Fruit fly (Drosophila melanogaster) whole organism, embryonic: ENCODE measurements around the gene Rpn9.
A peak's percentile ranks its signal among the peaks of the same experiment; 100 is the strongest.

Experiments
- B-H2 ChIP-seq: fragments of 200-800 bp; sonication (Bioruptor generic); optimal IDR thresholded peaks from 2 replicates; lab custom pipeline; 2018; ENCODE audit warnings: missing biosample characterization, mild to moderate bottlenecking, missing genetic modification characterization
- CG10274 ChIP-seq: fragments of 200-800 bp; sonication (Bioruptor generic); optimal IDR thresholded peaks from 3 replicates; lab custom pipeline; 2017; ENCODE audit warnings: missing biosample characterization, mild to moderate bottlenecking, missing genetic modification characterization
- CG11504 ChIP-seq: fragments of 200-800 bp; sonication (Bioruptor generic); optimal IDR thresholded peaks from 3 replicates; lab custom pipeline; 2019; ENCODE audit warnings: missing biosample characterization, mild to moderate bottlenecking, missing genetic modification characterization, moderate library complexity
- CG11723 ChIP-seq: fragments of 200-800 bp; sonication (Bioruptor generic); optimal IDR thresholded peaks from 2 replicates; lab custom pipeline; 2017; ENCODE audit warnings: missing biosample characterization, mild to moderate bottlenecking, missing genetic modification characterization
- CG12155 ChIP-seq: fragments of 200-800 bp; sonication (Bioruptor generic); optimal IDR thresholded peaks from 3 replicates; lab custom pipeline; 2016; ENCODE audit warnings: missing biosample characterization, missing genetic modification characterization
- CG12769 ChIP-seq: fragments of 200-800 bp; sonication (Bioruptor generic); optimal IDR thresholded peaks from 2 replicates; lab custom pipeline; 2019; ENCODE audit warnings: missing biosample characterization, mild to moderate bottlenecking, missing genetic modification characterization, moderate library complexity
- CG15514 ChIP-seq: fragments of 200-800 bp; sonication (Bioruptor generic); optimal IDR thresholded peaks from 3 replicates; lab custom pipeline; 2017; ENCODE audit warnings: missing biosample characterization, missing genetic modification characterization, mild to moderate bottlenecking, moderate library complexity, missing genetic modification reagents
- CG1602 ChIP-seq: fragments of 200-800 bp; sonication (Bioruptor generic); optimal IDR thresholded peaks from 3 replicates; lab custom pipeline; 2016; ENCODE audit warnings: missing biosample characterization, missing genetic modification characterization
- CG17186 ChIP-seq: fragments of 200-800 bp; sonication (Bioruptor generic); optimal IDR thresholded peaks from 3 replicates; lab custom pipeline; 2017; ENCODE audit warnings: missing biosample characterization, missing genetic modification reagents, missing genetic modification characterization
- CG17829 ChIP-seq: fragments of 200-800 bp; optimal IDR thresholded peaks from 2 replicates; lab custom pipeline; 2019; ENCODE audit warnings: missing biosample characterization, mild to moderate bottlenecking, missing genetic modification characterization, moderate library complexity
- CG2678 ChIP-seq: fragments of 200-800 bp; sonication (Bioruptor generic); optimal IDR thresholded peaks from 3 replicates; lab custom pipeline; 2019; ENCODE audit warnings: missing biosample characterization, mild to moderate bottlenecking, missing genetic modification characterization, moderate library complexity
- CG32532 ChIP-seq: fragments of 200-800 bp; sonication (Bioruptor generic); IDR thresholded peaks from 2 replicates; pipeline ENCODE4 v1.3.6; 2022; ENCODE audit warnings: missing biosample characterization, missing genetic modification characterization
- CG32772 ChIP-seq: fragments of 200-800 bp; sonication (Bioruptor generic); IDR thresholded peaks from 2 replicates; pipeline ENCODE4 v1.3.6; 2022; ENCODE audit warnings: missing biosample characterization, missing genetic modification characterization
- CG34376 ChIP-seq: fragments of 200-800 bp; sonication (Bioruptor generic); optimal IDR thresholded peaks from 2 replicates; lab custom pipeline; 2018; ENCODE audit warnings: missing biosample characterization, mild to moderate bottlenecking, missing genetic modification characterization
- CG4820 ChIP-seq: fragments of 200-800 bp; sonication (Bioruptor generic); optimal IDR thresholded peaks from 3 replicates; lab custom pipeline; 2016; ENCODE audit warnings: missing biosample characterization, missing genetic modification characterization
- CG5180 ChIP-seq: fragments of 200-800 bp; sonication (Bioruptor generic); optimal IDR thresholded peaks from 3 replicates; lab custom pipeline; 2017; ENCODE audit warnings: missing biosample characterization, missing genetic modification characterization, mild to moderate bottlenecking, moderate library complexity, missing genetic modification reagents
- CG7556 ChIP-seq: fragments of 200-800 bp; sonication (Bioruptor generic); optimal IDR thresholded peaks from 2 replicates; lab custom pipeline; 2017; ENCODE audit warnings: missing biosample characterization, mild to moderate bottlenecking, missing genetic modification characterization
- CG7786 ChIP-seq: fragments of 200-800 bp; sonication (Bioruptor generic); optimal IDR thresholded peaks from 2 replicates; lab custom pipeline; 2016; ENCODE audit warnings: missing biosample characterization, missing genetic modification characterization
- CG7928 ChIP-seq: fragments of 200-800 bp; sonication (Bioruptor generic); optimal IDR thresholded peaks from 2 replicates; lab custom pipeline; 2017; ENCODE audit warnings: missing biosample characterization, mild to moderate bottlenecking, missing genetic modification characterization
- Camta ChIP-seq: fragments of 200-800 bp; sonication (Bioruptor generic); optimal IDR thresholded peaks from 2 replicates; lab custom pipeline; 2016; ENCODE audit warnings: missing biosample characterization, missing genetic modification characterization
- Dll ChIP-seq: fragments of 200-800 bp; sonication (Bioruptor generic); IDR thresholded peaks from 4 replicates; pipeline ENCODE4 v1.3.6; 2022; ENCODE audit warnings: missing biosample characterization, missing genetic modification characterization; ENCODE audit not compliant: partially characterized antibody
- Ets97D ChIP-seq: fragments of 200-800 bp; sonication (Bioruptor generic); optimal IDR thresholded peaks from 3 replicates; lab custom pipeline; 2016; ENCODE audit warnings: missing biosample characterization, missing genetic modification characterization
- HLH54F ChIP-seq: fragments of 200-800 bp; sonication (Bioruptor generic); optimal IDR thresholded peaks from 3 replicates; lab custom pipeline; 2016; ENCODE audit warnings: missing biosample characterization, missing genetic modification characterization
- Hr78 ChIP-seq, 2 experiments: fragments of 200-800 bp in 1 of 2; fragments of >200 bp in 1 of 2; sonication (Bioruptor generic) in 1 of 2; optimal IDR thresholded peaks; 2 replicates each; lab custom pipeline; 2017 to 2019; ENCODE audit warnings: missing biosample characterization in 2 of 2, missing genetic modification characterization in 2 of 2, mild to moderate bottlenecking in 1 of 2, moderate library complexity in 1 of 2
- MESR4 ChIP-seq: fragments of 200-800 bp; sonication (Bioruptor generic); optimal IDR thresholded peaks from 2 replicates; lab custom pipeline; 2018; ENCODE audit warnings: missing biosample characterization, mild to moderate bottlenecking, missing genetic modification characterization, moderate library complexity
- MTF-1 ChIP-seq: fragments of 200-800 bp; sonication (Bioruptor generic); optimal IDR thresholded peaks from 2 replicates; lab custom pipeline; 2018; ENCODE audit warnings: missing biosample characterization, mild to moderate bottlenecking, missing genetic modification characterization, borderline replicate concordance
- Myb ChIP-seq: fragments of 200-800 bp; sonication (Bioruptor generic); optimal IDR thresholded peaks from 2 replicates; lab custom pipeline; 2016; ENCODE audit warnings: missing biosample characterization, missing genetic modification characterization
- NC2β ChIP-seq: fragments of 200-800 bp; sonication (Bioruptor generic); optimal IDR thresholded peaks from 2 replicates; lab custom pipeline; 2016; ENCODE audit warnings: missing biosample characterization, missing genetic modification characterization
- Rx ChIP-seq: fragments of 200-800 bp; sonication (Bioruptor generic); IDR thresholded peaks from 2 replicates; pipeline ENCODE4 v1.3.6; 2022; ENCODE audit warnings: missing biosample characterization, missing genetic modification characterization
- Sry-β ChIP-seq: fragments of 200-800 bp; sonication (Bioruptor generic); optimal IDR thresholded peaks from 2 replicates; lab custom pipeline; 2018; ENCODE audit warnings: missing biosample characterization, mild to moderate bottlenecking, missing genetic modification characterization, moderate library complexity
- amos ChIP-seq: fragments of 200-800 bp; sonication (Bioruptor generic); IDR thresholded peaks from 2 replicates; pipeline ENCODE4 v1.3.6; 2022; ENCODE audit warnings: missing biosample characterization, missing genetic modification characterization; ENCODE audit not compliant: partially characterized antibody
- bbx ChIP-seq: fragments of 200-800 bp; sonication (Bioruptor generic); IDR thresholded peaks from 2 replicates; pipeline ENCODE4 v1.3.6; 2022; ENCODE audit warnings: missing biosample characterization, missing genetic modification characterization; ENCODE audit not compliant: partially characterized antibody
- bigmax ChIP-seq: fragments of 200-800 bp; sonication (Bioruptor generic); optimal IDR thresholded peaks from 2 replicates; lab custom pipeline; 2018; ENCODE audit warnings: missing biosample characterization, mild to moderate bottlenecking, missing genetic modification characterization
- crol ChIP-seq: fragments of 200-800 bp; sonication (Bioruptor generic); IDR thresholded peaks from 2 replicates; pipeline ENCODE4 v1.3.6; 2022; ENCODE audit warnings: missing biosample characterization, missing genetic modification characterization
- crp ChIP-seq, 2 experiments: fragments of 200-800 bp; sonication (Bioruptor generic); optimal IDR thresholded peaks; 2 replicates in 1 of 2; 3 replicates in 1 of 2; lab custom pipeline; 2017; ENCODE audit warnings: missing biosample characterization in 2 of 2, missing genetic modification characterization in 2 of 2, mild to moderate bottlenecking in 1 of 2, moderate library complexity in 1 of 2
- dati ChIP-seq: fragments of 200-800 bp; sonication (Bioruptor generic); IDR thresholded peaks from 2 replicates; pipeline ENCODE4 v1.3.6; 2022; ENCODE audit warnings: missing biosample characterization, missing genetic modification characterization
- dimm ChIP-seq: fragments of 200-800 bp; sonication (Bioruptor generic); IDR thresholded peaks from 2 replicates; pipeline ENCODE4 v1.3.6; 2022; ENCODE audit warnings: missing biosample characterization, missing genetic modification characterization
- dmrt99B ChIP-seq: fragments of 200-800 bp; sonication (Bioruptor generic); optimal IDR thresholded peaks from 2 replicates; lab custom pipeline; 2018; ENCODE audit warnings: missing biosample characterization, mild to moderate bottlenecking, missing genetic modification characterization, moderate library complexity
- exex ChIP-seq: fragments of 200-800 bp; sonication (Bioruptor generic); optimal IDR thresholded peaks from 4 replicates; lab custom pipeline; 2018; ENCODE audit warnings: missing biosample characterization, mild to moderate bottlenecking, missing genetic modification characterization, moderate library complexity
- gcm2 ChIP-seq: fragments of 200-800 bp; sonication (Bioruptor generic); optimal IDR thresholded peaks from 2 replicates; lab custom pipeline; 2016; ENCODE audit warnings: missing biosample characterization, missing genetic modification characterization
- h ChIP-seq: fragments of >200 bp; optimal IDR thresholded peaks from 2 replicates; lab custom pipeline; 2017
- ham ChIP-seq: fragments of 200-800 bp; sonication (Bioruptor generic); IDR thresholded peaks from 2 replicates; pipeline ENCODE4 v1.3.6; 2022; ENCODE audit warnings: missing biosample characterization, missing genetic modification characterization
- lab ChIP-seq: fragments of 200-800 bp; sonication (Bioruptor generic); optimal IDR thresholded peaks from 3 replicates; lab custom pipeline; 2017; ENCODE audit warnings: missing biosample characterization, missing genetic modification characterization, mild to moderate bottlenecking, moderate library complexity, missing genetic modification reagents
- lilli ChIP-seq: fragments of 200-800 bp; sonication (Bioruptor generic); optimal IDR thresholded peaks from 3 replicates; lab custom pipeline; 2016; ENCODE audit warnings: missing biosample characterization, missing genetic modification characterization
- mam ChIP-seq: fragments of 200-800 bp; sonication (Bioruptor generic); optimal IDR thresholded peaks from 3 replicates; lab custom pipeline; 2016; ENCODE audit warnings: missing biosample characterization, missing genetic modification characterization
- pfk ChIP-seq: fragments of 200-800 bp; sonication (Bioruptor generic); optimal IDR thresholded peaks from 2 replicates; lab custom pipeline; 2018; ENCODE audit warnings: missing biosample characterization, mild to moderate bottlenecking, missing genetic modification characterization, moderate library complexity
- pum ChIP-seq: fragments of 200-800 bp; sonication (Bioruptor generic); optimal IDR thresholded peaks from 2 replicates; lab custom pipeline; 2016; ENCODE audit warnings: missing biosample characterization, missing genetic modification characterization
- pzg ChIP-seq: fragments of 200-800 bp; sonication (Bioruptor generic); optimal IDR thresholded peaks from 3 replicates; lab custom pipeline; 2018; ENCODE audit warnings: missing biosample characterization, mild to moderate bottlenecking, missing genetic modification characterization, moderate library complexity
- sima ChIP-seq: fragments of 200-800 bp; sonication (Bioruptor generic); optimal IDR thresholded peaks from 2 replicates; lab custom pipeline; 2016; ENCODE audit warnings: missing biosample characterization, missing genetic modification characterization
- stc ChIP-seq: fragments of 200-800 bp; sonication (Bioruptor generic); IDR thresholded peaks from 2 replicates; pipeline ENCODE4 v1.3.6; 2022; ENCODE audit warnings: missing biosample characterization, missing genetic modification characterization
- z ChIP-seq: fragments of 200-800 bp; sonication (Bioruptor generic); IDR thresholded peaks from 3 replicates; pipeline ENCODE4 v1.3.6; 2022; ENCODE audit warnings: missing biosample characterization, missing genetic modification characterization

Gene Rpn9

DNA sequence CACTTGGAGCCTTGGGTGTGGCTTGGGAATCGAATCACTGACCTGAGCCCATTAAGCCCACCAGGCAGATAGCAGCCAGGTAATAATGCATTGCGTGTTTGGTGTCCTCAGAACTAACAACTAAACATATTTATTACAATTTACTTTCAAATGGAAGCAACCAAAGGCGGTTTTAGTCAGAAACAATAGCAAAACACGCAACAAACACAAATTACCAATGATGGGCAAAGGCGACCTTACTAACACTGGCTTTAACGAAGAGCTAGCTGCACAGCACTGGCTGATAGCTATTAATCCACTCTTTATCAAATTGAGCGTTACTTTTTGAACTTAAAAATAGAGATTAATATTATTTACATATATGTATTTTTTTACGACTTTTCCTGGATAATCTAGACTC, 29.8 kb upstream of the Rpn9 start, which contains the start of gene udt (continued):
- TF ChIP-seq stc (no peak), CG15514 (GFP tag; lab: Kevin White, UChicago) (peak; percentile 55), gcm2 (GFP tag; lab: Kevin White, UChicago) (no peak), lilli (peak; percentile 13), CG12769 (no peak), bbx (GFP tag; lab: Robert Waterston, UW) (peak; percentile 20; the same call in 1 of the 2 replicates), CG5180 (GFP tag; lab: Kevin White, UChicago) (no peak), HLH54F (no peak), CG10274 (no peak), CG11723 (GFP tag; lab: Kevin White, UChicago) (no peak), crol (GFP tag; lab: Robert Waterston, UW) (no peak), CG7786 (no peak), ham (no peak), Dll (GFP tag; lab: Robert Waterston, UW) (peak; percentile 44; the same call in 1 of the 4 replicates), sima (GFP tag; lab: Kevin White, UChicago) (no peak), pfk (no peak), h (lab: Kevin White, UChicago) (no peak), lab (GFP tag; lab: Kevin White, UChicago) (peak; percentile 29), mam (GFP tag; lab: Kevin White, UChicago) (peak; percentile 43), CG17829 (tag; lab: Kevin White, UChicago) (no peak), dmrt99B (tag; lab: Kevin White, UChicago) (no peak), CG4820 (GFP tag; lab: Kevin White, UChicago) (peak; percentile 18), NC2β (GFP tag; lab: Kevin White, UChicago) (no peak), pum (GFP tag; lab: Kevin White, UChicago) (no peak), CG7556 (GFP tag; lab: Kevin White, UChicago) (no peak), dati (GFP tag; lab: Robert Waterston, UW) (no peak), dimm (GFP tag; lab: Robert Waterston, UW) (no peak), CG11504 (tag; lab: Kevin White, UChicago) (no peak), Sry-β (GFP tag; lab: Kevin White, UChicago) (no peak), Rx (no peak), bigmax (GFP tag; lab: Kevin White, UChicago) (no peak), CG34376 (GFP tag; lab: Kevin White, UChicago) (peak; percentile 4), MTF-1 (GFP tag; lab: Kevin White, UChicago) (no peak), CG2678 (tag; lab: Kevin White, UChicago) (no peak), CG17186 (GFP tag; lab: Kevin White, UChicago) (no peak), Ets97D (GFP tag; lab: Kevin White, UChicago) (peak; percentile 6), z (GFP tag; lab: Robert Waterston, UW) (no peak), crp (GFP tag; optimal IDR thresholded peaks at IDR 0.05; lab: Kevin White, UChicago) (no peak), CG7928 (GFP tag; lab: Kevin White, UChicago) (no peak), pzg (GFP tag; lab: Kevin White, UChicago) (peak; percentile 42), amos (GFP tag; lab: Robert Waterston, UW) (peak; percentile 8; the same call in 1 of the 2 replicates), Camta (peak; percentile 35), B-H2 (GFP tag; lab: Kevin White, UChicago) (peak; percentile 23), CG1602 (GFP tag; lab: Kevin White, UChicago) (no peak), exex (tag; lab: Kevin White, UChicago) (no peak), CG32532 (GFP tag; lab: Robert Waterston, UW) (no peak), CG12155 (GFP tag; lab: Kevin White, UChicago) (peak; percentile 14), MESR4 (GFP tag; lab: Kevin White, UChicago) (peak; percentile 64), CG32772 (GFP tag; lab: Robert Waterston, UW) (no peak), Myb (GFP tag; lab: Kevin White, UChicago) (peak; percentile 86), Hr78 (GFP tag; optimal IDR thresholded peaks at IDR 0.05; lab: Kevin White, UChicago) (no peak)
